Fruit fly (Drosophila melanogaster): ENCODE results near the gene Lcp65Ab2.
A peak's percentile ranks its signal among the peaks of the same experiment; 100 is the strongest.

Gene Lcp65Ab2

DNA sequence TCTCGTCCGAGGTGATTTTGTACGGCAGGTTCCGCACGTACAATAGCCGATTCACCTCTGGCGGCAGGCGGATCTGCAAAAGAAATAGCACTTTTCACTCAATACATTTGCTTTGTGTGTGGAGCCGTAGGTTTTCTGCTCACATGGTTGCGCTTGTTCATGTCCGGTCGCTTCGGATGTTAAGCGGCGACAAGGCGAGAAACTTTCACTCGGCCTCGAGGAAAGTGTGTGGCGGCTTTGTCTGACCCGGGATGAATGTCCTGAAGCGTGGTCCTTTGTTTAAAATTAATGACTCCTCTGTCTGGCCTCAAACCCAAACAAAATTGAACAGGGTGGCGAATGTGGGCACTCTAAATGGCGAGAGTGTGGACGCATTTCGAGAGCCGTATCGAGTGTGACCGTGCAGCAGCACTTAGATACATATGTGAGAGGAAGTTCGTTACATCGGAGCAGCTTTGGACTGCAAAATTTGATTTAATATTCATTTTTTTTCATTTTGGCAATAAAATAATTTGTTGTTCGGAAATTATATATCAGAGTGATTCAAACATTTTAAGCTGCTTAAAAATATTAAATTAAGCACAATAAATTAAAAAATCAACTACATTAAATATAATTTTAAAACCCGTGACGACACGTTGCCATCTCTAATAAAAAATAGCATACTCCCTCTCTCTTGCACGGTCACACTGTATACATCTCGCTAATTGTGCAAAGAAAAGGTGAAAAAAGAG, 46.5 kb downstream of the Lcp65Ab2 start, which contains the start of the genes Sf3b6 and Tnpo (continued):
- TF ChIP-seq CG4854 (GFP tag; optimal IDR thresholded peaks at IDR 0.05) (peak; percentile 56), CG8281 (tag; optimal IDR thresholded peaks at IDR 0.05) (no peak), CG17186 (GFP tag; optimal IDR thresholded peaks at IDR 0.05) (peak; percentile 62), her (GFP tag; optimal IDR thresholded peaks at IDR 0.05) (peak; percentile 9), CG34224 (GFP tag; IDR thresholded peaks at IDR 0.05; ENCODE audit: partially characterized antibody) (peak; percentile 36), CG2202 (tag; optimal IDR thresholded peaks at IDR 0.05) (peak; percentile 54), CG10959 (GFP tag; IDR thresholded peaks at IDR 0.05) (peak; percentile 61; the same call in 1 of the 2 replicates), ERR (GFP tag; optimal IDR thresholded peaks at IDR 0.05) (no peak), CG11560 (tag; IDR thresholded peaks at IDR 0.05) (peak; percentile 77), Hand (GFP tag; optimal IDR thresholded peaks at IDR 0.05) (peak; percentile 2), Atf3 (GFP tag; optimal IDR thresholded peaks at IDR 0.05) (peak; percentile 58), Hey (tag; optimal IDR thresholded peaks at IDR 0.05) (no peak), CkIIα-i1 (GFP tag; IDR thresholded peaks at IDR 0.05) (no peak), CG18262 (tag; optimal IDR thresholded peaks at IDR 0.05) (peak; percentile 87), mirr (GFP tag; optimal IDR thresholded peaks at IDR 0.05) (no peak), Hr3 (GFP tag; optimal IDR thresholded peaks at IDR 0.05) (peak; percentile 87), wdn (GFP tag; IDR thresholded peaks at IDR 0.05) (peak; percentile 67), CG17361 (GFP tag; IDR thresholded peaks at IDR 0.05) (no peak; the same call in 1 of the 3 replicates), Trl (optimal IDR thresholded peaks at IDR 0.05) (peak in 1 of 2 experiments; percentile 28), Trl (GFP tag; optimal IDR thresholded peaks at IDR 0.05) (peak; percentile 61), gcm2 (GFP tag; optimal IDR thresholded peaks at IDR 0.05) (no peak), Neu2 (GFP tag; optimal IDR thresholded peaks at IDR 0.05; ENCODE audit: borderline replicate concordance) (no peak), B-H1 (GFP tag; IDR thresholded peaks at IDR 0.05) (peak; percentile 63; the same call in 2 of the 3 replicates), CG8089 (GFP tag; optimal IDR thresholded peaks at IDR 0.05) (peak; percentile 73), CG10565 (GFP tag; optimal IDR thresholded peaks at IDR 0.05) (no peak), nom (GFP tag; optimal IDR thresholded peaks at IDR 0.05) (no peak), Awh (GFP tag; IDR thresholded peaks at IDR 0.05) (peak; percentile 50), Lpt (GFP tag; optimal IDR thresholded peaks at IDR 0.05) (no peak), HLH3B (GFP tag; IDR thresholded peaks at IDR 0.05) (peak; percentile 76), CG30020 (tag; optimal IDR thresholded peaks at IDR 0.05) (no peak), Elba2 (GFP tag; optimal IDR thresholded peaks at IDR 0.05) (peak; percentile 72), chinmo (GFP tag; IDR thresholded peaks at IDR 0.05; ENCODE audit: partially characterized antibody) (no peak), Bgb (GFP tag; IDR thresholded peaks at IDR 0.05; ENCODE audit: partially characterized antibody) (peak; percentile 56; the same call in 1 of the 2 replicates), CG17568 (GFP tag; optimal IDR thresholded peaks at IDR 0.05) (no peak), Dll (GFP tag; IDR thresholded peaks at IDR 0.05; ENCODE audit: partially characterized antibody) (peak; percentile 84), CG10543 (GFP tag; optimal IDR thresholded peaks at IDR 0.05) (peak; percentile 84), CG6813 (GFP tag; optimal IDR thresholded peaks at IDR 0.05) (no peak), abd-A (tag; optimal IDR thresholded peaks at IDR 0.05) (no peak), Lim3 (GFP tag; IDR thresholded peaks at IDR 0.05) (no peak), bbx (GFP tag; IDR thresholded peaks at IDR 0.05; ENCODE audit: partially characterized antibody) (0 out of 2 replicates have a peak, but pooled peaks have one; percentile 17), CG1529 (GFP tag; optimal IDR thresholded peaks at IDR 0.05) (peak; percentile 44), ham (GFP tag; IDR thresholded peaks at IDR 0.05) (peak; percentile 49; the same call in 1 of the 2 replicates), kni (GFP tag; optimal IDR thresholded peaks at IDR 0.05) (no peak), Sox100B (GFP tag; optimal IDR thresholded peaks at IDR 0.05) (no peak), D19A (tag; optimal IDR thresholded peaks at IDR 0.05) (no peak), knrl (GFP tag; IDR thresholded peaks at IDR 0.05; ENCODE audit: partially characterized antibody) (peak; percentile 76), CG11723 (GFP tag; optimal IDR thresholded peaks at IDR 0.05) (no peak), oc (tag; optimal IDR thresholded peaks at IDR 0.05) (no peak), CG10147 (GFP tag; optimal IDR thresholded peaks at IDR 0.05) (no peak)

Data from whole organism, embryonic.